Worm (Caenorhabditis elegans) whole organism, late embryonic: ENCODE measurements around the gene T05B4.10.

Experiments
- C08G9.2 ChIP-seq: sonication (generic microtip); optimal IDR thresholded peaks from 2 replicates; lab custom pipeline; 2016; ENCODE audit warnings: mild to moderate bottlenecking, missing genetic modification characterization, moderate library complexity, missing compliant biosample characterization
- C38D4.7 ChIP-seq: fragments of 200-800 bp; sonication (Bioruptor generic); optimal IDR thresholded peaks from 2 replicates; lab custom pipeline; 2018; ENCODE audit warnings: mild to moderate bottlenecking, missing genetic modification characterization, moderate library complexity, missing compliant biosample characterization
- K02D7.2 ChIP-seq: sonication (generic microtip); optimal IDR thresholded peaks from 2 replicates; lab custom pipeline; 2017; ENCODE audit warnings: mild to moderate bottlenecking, missing genetic modification characterization, missing compliant biosample characterization
- ceh-18 ChIP-seq: sonication (generic microtip); optimal IDR thresholded peaks from 2 replicates; lab custom pipeline; 2016; ENCODE audit warnings: missing genetic modification characterization, missing compliant biosample characterization
- ceh-19 ChIP-seq: fragments of 200-800 bp; sonication (Bioruptor generic); optimal IDR thresholded peaks from 2 replicates; lab custom pipeline; 2018; ENCODE audit warnings: mild to moderate bottlenecking, missing genetic modification characterization, missing compliant biosample characterization
- ceh-2 ChIP-seq: sonication (generic microtip); optimal IDR thresholded peaks from 2 replicates; lab custom pipeline; 2016; ENCODE audit warnings: missing genotype, missing genetic modification characterization, missing compliant biosample characterization
- ceh-22 ChIP-seq: sonication (generic microtip); optimal IDR thresholded peaks from 2 replicates; lab custom pipeline; 2017; ENCODE audit warnings: missing biosample characterization, missing genetic modification characterization
- ceh-6 ChIP-seq: fragments of 200-800 bp; sonication (Bioruptor generic); optimal IDR thresholded peaks from 2 replicates; lab custom pipeline; 2018; ENCODE audit warnings: mild to moderate bottlenecking, missing genetic modification characterization, missing compliant biosample characterization
- ceh-9 ChIP-seq: sonication (generic microtip); optimal IDR thresholded peaks from 2 replicates; lab custom pipeline; 2016; ENCODE audit warnings: mild to moderate bottlenecking, missing genetic modification characterization, inconsistent platforms, missing compliant biosample characterization
- dmd-4 ChIP-seq: sonication (generic microtip); optimal IDR thresholded peaks from 2 replicates; lab custom pipeline; 2016; ENCODE audit warnings: borderline replicate concordance, missing genetic modification characterization, missing compliant biosample characterization
- elt-2 ChIP-seq: sonication (generic microtip); optimal IDR thresholded peaks from 2 replicates; lab custom pipeline; 2016; ENCODE audit warnings: missing genetic modification reagents, missing genetic modification characterization, missing compliant biosample characterization
- fkh-6 ChIP-seq: sonication (generic microtip); optimal IDR thresholded peaks from 2 replicates; lab custom pipeline; 2016; ENCODE audit warnings: missing genetic modification characterization, missing compliant biosample characterization
- gmeb-2 ChIP-seq: sonication (generic microtip); optimal IDR thresholded peaks from 2 replicates; lab custom pipeline; 2016; ENCODE audit warnings: missing genetic modification characterization, inconsistent platforms, missing compliant biosample characterization
- hlh-15 ChIP-seq: sonication (generic microtip); optimal IDR thresholded peaks from 2 replicates; lab custom pipeline; 2016; ENCODE audit warnings: missing genetic modification characterization, missing compliant biosample characterization
- hlh-6 ChIP-seq: sonication (generic microtip); optimal IDR thresholded peaks from 2 replicates; lab custom pipeline; 2016; ENCODE audit warnings: missing genotype, missing genetic modification characterization, missing compliant biosample characterization
- madf-2 ChIP-seq: sonication (generic microtip); optimal IDR thresholded peaks from 2 replicates; lab custom pipeline; 2017; ENCODE audit warnings: missing genetic modification characterization, missing compliant biosample characterization
- nfya-1 ChIP-seq: sonication (generic microtip); optimal IDR thresholded peaks from 2 replicates; lab custom pipeline; 2017; ENCODE audit warnings: missing genetic modification characterization, mild to moderate bottlenecking, missing compliant biosample characterization, antibody characterized with exemption, moderate library complexity
- nhr-11 ChIP-seq: fragments of 150-350 bp; optimal IDR thresholded peaks from 2 replicates; lab custom pipeline; 2014; ENCODE audit warnings: missing biosample characterization, missing genetic modification characterization
- odd-2 ChIP-seq: sonication (generic microtip); optimal IDR thresholded peaks from 2 replicates; lab custom pipeline; 2017; ENCODE audit warnings: antibody characterized with exemption, mild to moderate bottlenecking, missing genetic modification characterization, missing compliant biosample characterization
- pat-9 ChIP-seq: fragments of 200-800 bp; sonication (Bioruptor generic); optimal IDR thresholded peaks from 2 replicates; lab custom pipeline; 2018; ENCODE audit warnings: mild to moderate bottlenecking, missing genetic modification characterization, moderate library complexity, missing compliant biosample characterization
- pha-2 ChIP-seq: sonication (generic microtip); optimal IDR thresholded peaks from 2 replicates; lab custom pipeline; 2017; ENCODE audit warnings: mild to moderate bottlenecking, missing genetic modification characterization, missing compliant biosample characterization
- pha-4 ChIP-seq: fragments of 150-350 bp; optimal IDR thresholded peaks from 2 replicates; lab custom pipeline; 2018; ENCODE audit warnings: missing biosample characterization, missing genetic modification reagents, missing genetic modification characterization
- pqm-1 ChIP-seq: sonication (generic microtip); optimal IDR thresholded peaks from 2 replicates; lab custom pipeline; 2016; ENCODE audit warnings: missing genetic modification characterization, missing compliant biosample characterization
- ref-2 ChIP-seq: sonication (generic microtip); optimal IDR thresholded peaks from 2 replicates; lab custom pipeline; 2016; ENCODE audit warnings: missing genetic modification characterization, missing compliant biosample characterization
- rnt-1 ChIP-seq: sonication (generic microtip); optimal IDR thresholded peaks from 2 replicates; lab custom pipeline; 2016; ENCODE audit warnings: missing genetic modification characterization, missing compliant biosample characterization
- sdc-2 ChIP-seq: sonication (generic microtip); optimal IDR thresholded peaks from 2 replicates; lab custom pipeline; 2016; ENCODE audit warnings: missing genotype, missing genetic modification characterization, missing compliant biosample characterization
- sox-4 ChIP-seq: sonication (generic microtip); optimal IDR thresholded peaks from 2 replicates; lab custom pipeline; 2017; ENCODE audit warnings: mild to moderate bottlenecking, missing genetic modification characterization, inconsistent platforms, missing compliant biosample characterization
- syd-9 ChIP-seq: sonication (generic microtip); optimal IDR thresholded peaks from 2 replicates; lab custom pipeline; 2016; ENCODE audit warnings: mild to moderate bottlenecking, missing genetic modification characterization, moderate library complexity, missing compliant biosample characterization
- tbx-2 ChIP-seq: sonication (generic microtip); optimal IDR thresholded peaks from 2 replicates; lab custom pipeline; 2016; ENCODE audit warnings: missing genetic modification characterization, missing compliant biosample characterization
- tbx-7 ChIP-seq: sonication (generic microtip); optimal IDR thresholded peaks from 2 replicates; lab custom pipeline; 2016; ENCODE audit warnings: missing genotype, missing genetic modification characterization, missing compliant biosample characterization
- ttx-3 ChIP-seq: sonication (generic microtip); optimal IDR thresholded peaks from 2 replicates; lab custom pipeline; 2016; ENCODE audit warnings: missing genetic modification reagents, missing genetic modification characterization, missing compliant biosample characterization
- unc-3 ChIP-seq, 2 experiments: fragments of 200-800 bp in 1 of 2; sonication (Bioruptor generic) in 1 of 2; sonication (generic microtip) in 1 of 2; conservative IDR thresholded peaks in 1 of 2; optimal IDR thresholded peaks in 1 of 2; 2 replicates each; pipeline versions ENCODE4 v1.3.6 to Lab custom; 2016 to 2022; ENCODE audit warnings: missing compliant biosample characterization in 2 of 2, missing genetic modification characterization in 2 of 2, missing genetic modification reagents in 1 of 2
- unc-42 ChIP-seq: sonication (generic microtip); optimal IDR thresholded peaks from 2 replicates; lab custom pipeline; 2016; ENCODE audit warnings: missing genotype, missing genetic modification characterization, missing compliant biosample characterization
- unc-55 ChIP-seq: sonication (generic microtip); optimal IDR thresholded peaks from 2 replicates; lab custom pipeline; 2017; ENCODE audit warnings: missing biosample characterization, missing genetic modification reagents, missing genetic modification characterization
- zip-5 ChIP-seq: sonication (generic microtip); optimal IDR thresholded peaks from 2 replicates; lab custom pipeline; 2016; ENCODE audit warnings: missing genetic modification characterization, missing compliant biosample characterization

Gene T05B4.10

DNA sequence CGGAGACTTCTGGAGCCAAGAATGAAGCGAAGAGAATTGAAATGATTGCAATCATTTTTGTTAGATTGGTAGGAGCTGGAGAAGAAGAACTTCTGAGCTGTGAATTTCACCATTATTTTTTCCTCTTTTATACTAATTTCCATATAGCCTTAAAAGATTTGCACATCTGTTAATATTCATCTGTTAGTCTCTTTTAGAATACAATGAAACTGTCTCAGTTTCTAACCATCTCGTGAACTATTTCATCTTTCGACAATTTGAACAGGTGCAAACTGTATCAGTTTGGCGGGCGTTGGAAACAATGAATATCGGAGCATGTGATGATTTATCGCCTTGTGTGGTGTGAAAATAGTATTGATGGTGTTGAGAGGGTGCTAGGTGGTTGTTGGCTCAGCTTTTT, 1.9 kb upstream of the T05B4.10 start, which contains the start of gene phat-5:
TSS of gene phat-5 (minus strand) at position 101 of the 400 bp plus-strand sequence.
- no peak for TF ChIP-seq C38D4.7 (GFP tag; lab: Kevin White, UChicago)
- TF ChIP-seq ceh-2 (tag; lab: Kevin White, UChicago), result no peak
- TF ChIP-seq ttx-3 (tag; lab: Kevin White, UChicago), result no peak
- no peak for TF ChIP-seq ref-2 (tag; lab: Kevin White, UChicago)
- no peak for TF ChIP-seq fkh-6
- TF ChIP-seq tbx-2 (tag; lab: Kevin White, UChicago), result no peak
- TF ChIP-seq gmeb-2, result no peak
- no peak for TF ChIP-seq sox-4
- TF ChIP-seq ceh-6 (GFP tag; lab: Kevin White, UChicago), result no peak
- TF ChIP-seq pha-4 (tag; lab: Kevin White, UChicago), result no peak
- TF ChIP-seq ceh-19 (GFP tag; lab: Kevin White, UChicago), result no peak
- TF ChIP-seq C08G9.2 (tag; lab: Kevin White, UChicago), result no peak
- no peak for TF ChIP-seq pat-9 (tag; lab: Kevin White, UChicago)
- TF ChIP-seq ceh-9 (tag; lab: Kevin White, UChicago), result no peak
- TF ChIP-seq syd-9 (tag; lab: Kevin White, UChicago), result no peak
- TF ChIP-seq nfya-1 (tag; lab: Kevin White, UChicago), result no peak
- TF ChIP-seq pha-2 (tag; lab: Kevin White, UChicago), result no peak
- no peak for TF ChIP-seq unc-55 (GFP tag; lab: Kevin White, UChicago)
- TF ChIP-seq ceh-18 (tag; lab: Kevin White, UChicago), result no peak
- no peak for TF ChIP-seq elt-2 (tag; lab: Kevin White, UChicago)

DNA sequence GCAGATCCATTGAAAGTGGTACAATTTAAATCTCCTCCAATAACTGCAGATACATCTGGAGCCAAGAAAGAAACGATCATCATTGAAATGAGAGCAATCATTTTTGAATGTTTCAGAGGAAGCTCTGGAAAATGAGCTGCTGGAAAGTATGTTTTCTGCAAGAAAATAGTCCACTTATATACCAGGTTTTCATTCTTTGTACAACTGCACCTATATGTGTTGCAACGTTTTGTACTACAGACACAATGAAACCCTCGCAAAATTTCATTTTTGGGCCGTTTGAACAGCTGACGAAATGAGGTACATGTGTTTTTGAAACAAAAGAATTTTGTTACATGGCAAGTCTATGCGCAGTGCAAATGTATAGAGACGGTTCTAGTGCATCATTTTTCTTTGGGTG, 2.2 kb downstream of the T05B4.10 start, which contains the start of gene T05B4.9:
TSS of gene T05B4.9 (minus strand) at position 101 of the 400 bp plus-strand sequence.
- TF ChIP-seq odd-2 (tag; lab: Kevin White, UChicago), result no peak
- TF ChIP-seq ceh-19 (GFP tag; lab: Kevin White, UChicago), result no peak
- TF ChIP-seq ceh-22 (tag; lab: Kevin White, UChicago), result no peak
- no peak for TF ChIP-seq C38D4.7 (GFP tag; lab: Kevin White, UChicago)
- TF ChIP-seq ceh-9 (tag; lab: Kevin White, UChicago), result no peak
- TF ChIP-seq nhr-11 (tag; lab: Kevin White, UChicago), result no peak
- TF ChIP-seq hlh-15 (tag; lab: Kevin White, UChicago), result no peak
- TF ChIP-seq tbx-7 (tag; lab: Kevin White, UChicago), result no peak
- TF ChIP-seq sdc-2 (tag; lab: Kevin White, UChicago), result no peak
- TF ChIP-seq unc-42 (tag; lab: Kevin White, UChicago), result no peak
- no peak for TF ChIP-seq hlh-6 (tag; lab: Kevin White, UChicago)
- TF ChIP-seq ref-2 (tag; lab: Kevin White, UChicago), result no peak
- TF ChIP-seq dmd-4 (tag; lab: Kevin White, UChicago), result no peak

DNA sequence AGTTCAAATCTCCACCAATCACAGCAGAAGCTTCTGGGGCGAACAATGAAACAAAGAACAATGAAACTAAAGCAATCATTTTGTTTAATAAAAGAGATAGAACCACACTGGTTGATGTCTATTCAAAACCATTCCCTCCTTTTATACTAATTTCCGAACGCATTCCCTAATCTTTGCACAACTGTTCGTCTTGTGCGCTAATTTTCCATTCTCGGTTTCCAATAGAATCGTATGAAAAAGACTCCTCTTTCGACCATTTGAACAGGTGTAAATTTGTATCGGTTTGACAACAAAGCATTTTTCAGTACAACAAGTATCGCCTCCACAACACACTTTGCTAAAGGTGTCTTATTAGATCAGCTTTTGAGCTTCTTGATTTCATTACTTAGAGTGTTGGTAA, 4.5 kb downstream of the T05B4.10 start, which contains the start of gene T05B4.8:
TSS of gene T05B4.8 (minus strand) at position 101 of the 400 bp plus-strand sequence.
- TF ChIP-seq elt-2 (tag; lab: Kevin White, UChicago), result no peak
- no peak for TF ChIP-seq unc-3 (GFP tag; conservative IDR thresholded peaks at IDR 0.05; lab: Robert Waterston, UW)
- no peak for TF ChIP-seq unc-3 (tag; optimal IDR thresholded peaks at IDR 0.05; lab: Kevin White, UChicago)
- TF ChIP-seq K02D7.2 (tag; lab: Kevin White, UChicago), result no peak
- no peak for TF ChIP-seq C38D4.7 (GFP tag; lab: Kevin White, UChicago)
- no peak for TF ChIP-seq pqm-1 (tag; lab: Kevin White, UChicago)
- TF ChIP-seq nhr-11 (tag; lab: Kevin White, UChicago), result no peak
- TF ChIP-seq madf-2, result no peak
- no peak for TF ChIP-seq zip-5
- no peak for TF ChIP-seq rnt-1 (tag; lab: Kevin White, UChicago)
- no peak for TF ChIP-seq ceh-18 (tag; lab: Kevin White, UChicago)
- TF ChIP-seq, all 69 proteins: peak for 0
